Worm (Caenorhabditis elegans) whole organism, early embryonic: Measurements from ENCODE around the gene ugt-67.

Experiments
- B0310.2 ChIP-seq: sonication (generic microtip); optimal IDR thresholded peaks from 2 replicates; lab custom pipeline; 2016; ENCODE audit warnings: mild to moderate bottlenecking, missing genetic modification characterization, missing compliant biosample characterization
- aly-1 ChIP-seq: sonication (generic microtip); optimal IDR thresholded peaks from 2 replicates; lab custom pipeline; 2016; ENCODE audit warnings: missing genetic modification characterization, missing compliant biosample characterization
- ama-1 ChIP-seq: fragments of 150-350 bp; optimal IDR thresholded peaks from 2 replicates; lab custom pipeline; 2014
- ceh-13 ChIP-seq: fragments of 200-800 bp; sonication (Bioruptor generic); optimal IDR thresholded peaks from 2 replicates; lab custom pipeline; 2018; ENCODE audit warnings: mild to moderate bottlenecking, missing genetic modification characterization, missing compliant biosample characterization
- ceh-36 ChIP-seq: sonication (generic microtip); optimal IDR thresholded peaks from 2 replicates; lab custom pipeline; 2016; ENCODE audit warnings: missing genetic modification characterization, inconsistent platforms, missing compliant biosample characterization
- ets-7 ChIP-seq: sonication (generic microtip); optimal IDR thresholded peaks from 2 replicates; lab custom pipeline; 2016; ENCODE audit warnings: missing genotype, missing genetic modification characterization, missing compliant biosample characterization
- flt-1 ChIP-seq: fragments of 200-800 bp; sonication (Bioruptor generic); IDR thresholded peaks from 2 replicates; pipeline ENCODE4 v1.3.6; 2022; ENCODE audit warnings: missing genetic modification characterization, missing compliant biosample characterization
- hmbx-1 ChIP-seq: sonication (generic microtip); optimal IDR thresholded peaks from 2 replicates; lab custom pipeline; 2016; ENCODE audit warnings: mild to moderate bottlenecking, missing genetic modification characterization, missing compliant biosample characterization
- hmg-4 ChIP-seq: fragments of 200-800 bp; sonication (Bioruptor generic); optimal IDR thresholded peaks from 2 replicates; lab custom pipeline; 2018; ENCODE audit warnings: mild to moderate bottlenecking, missing genetic modification characterization, missing compliant biosample characterization
- hnd-1 ChIP-seq: sonication (generic microtip); optimal IDR thresholded peaks from 2 replicates; lab custom pipeline; 2016; ENCODE audit warnings: missing genetic modification characterization, missing compliant biosample characterization
- scrt-1 ChIP-seq: fragments of 200-800 bp; sonication (Bioruptor generic); IDR thresholded peaks from 2 replicates; pipeline ENCODE4 v1.3.6; 2022; ENCODE audit warnings: missing genetic modification characterization, missing compliant biosample characterization
- sea-1 ChIP-seq: fragments of 200-800 bp; sonication (Bioruptor generic); conservative IDR thresholded peaks from 2 replicates; pipeline ENCODE4 v1.3.6; 2022; ENCODE audit warnings: missing genetic modification characterization, missing compliant biosample characterization
- tbx-11 ChIP-seq: fragments of 200-800 bp; sonication (Bioruptor generic); IDR thresholded peaks from 2 replicates; pipeline ENCODE4 v1.3.6; 2022; ENCODE audit warnings: missing genetic modification characterization, missing compliant biosample characterization

DNA sequence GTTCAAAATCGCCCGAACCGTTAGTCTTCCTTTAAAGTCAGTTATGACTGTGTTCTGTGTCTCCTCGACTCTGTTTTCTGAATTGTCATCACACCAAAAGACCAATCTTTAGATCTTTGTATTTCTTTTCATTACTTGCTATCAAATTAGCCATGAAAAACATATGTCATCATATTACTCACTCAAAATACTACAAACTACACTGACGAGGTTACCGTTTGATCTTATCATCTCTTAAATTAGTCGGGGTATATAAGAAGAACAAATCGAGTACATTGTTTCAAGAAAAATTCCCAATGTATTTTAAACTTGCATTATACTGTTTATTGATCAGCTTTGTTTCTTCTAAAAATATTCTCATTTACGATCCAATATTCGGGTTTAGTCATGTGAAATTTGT is 7.4 kb downstream of the ugt-67 start, which contains the start of gene ugt-13:
- no peak for TF ChIP-seq hnd-1 (tag; lab: Kevin White, UChicago)
- no peak for TF ChIP-seq flt-1
- TF ChIP-seq hmg-4 (GFP tag; lab: Kevin White, UChicago): no peak
- no peak for TF ChIP-seq ceh-36 (tag; lab: Kevin White, UChicago)
- TF ChIP-seq ets-7 (tag; lab: Kevin White, UChicago): no peak
- no peak for TF ChIP-seq ama-1
- TF ChIP-seq hmbx-1: no peak
- no peak for TF ChIP-seq ceh-13 (GFP tag; lab: Kevin White, UChicago)
- TF ChIP-seq B0310.2 (tag; lab: Kevin White, UChicago): no peak
- no peak for TF ChIP-seq sea-1 (GFP tag; lab: Robert Waterston, UW)
- no peak for TF ChIP-seq scrt-1 (GFP tag; lab: Robert Waterston, UW)
- TF ChIP-seq tbx-11 (GFP tag; lab: Robert Waterston, UW): no peak
- no peak for TF ChIP-seq aly-1 (tag; lab: Kevin White, UChicago)
